Fruit fly (Drosophila melanogaster) whole organism, embryonic: ENCODE data around the gene COX7AL2.

Source experiments
- CG12744 ChIP-seq: fragments of 200-800 bp; sonication (Bioruptor generic); optimal IDR thresholded peaks from 2 replicates; lab custom pipeline; 2016; ENCODE audit warnings: missing biosample characterization, missing genetic modification characterization
- CG8924 ChIP-seq: fragments of 200-800 bp; optimal IDR thresholded peaks from 3 replicates; lab custom pipeline; 2019; ENCODE audit warnings: missing biosample characterization, mild to moderate bottlenecking, missing genetic modification characterization, moderate library complexity
- Dll ChIP-seq: fragments of 200-800 bp; sonication (Bioruptor generic); IDR thresholded peaks from 4 replicates; pipeline ENCODE4 v1.3.6; 2022; ENCODE audit warnings: missing biosample characterization, missing genetic modification characterization; ENCODE audit not compliant: partially characterized antibody
- Oaz ChIP-seq: fragments of 200-800 bp; sonication (Bioruptor generic); IDR thresholded peaks from 2 replicates; pipeline ENCODE4 v1.3.6; 2022; ENCODE audit warnings: missing biosample characterization, missing genetic modification characterization
- Sox102F ChIP-seq: fragments of 200-800 bp; sonication (Bioruptor generic); optimal IDR thresholded peaks from 2 replicates; lab custom pipeline; 2018; ENCODE audit warnings: missing biosample characterization, mild to moderate bottlenecking, missing genetic modification characterization, moderate library complexity
- bsh ChIP-seq, 2 experiments: fragments of 200-800 bp; sonication (Bioruptor generic); optimal IDR thresholded peaks; 2 replicates each; lab custom pipeline; 2017 to 2018; ENCODE audit warnings: mild to moderate bottlenecking in 2 of 2, missing biosample characterization in 2 of 2, missing genetic modification characterization in 2 of 2, moderate library complexity in 1 of 2
- org-1 ChIP-seq: fragments of 200-800 bp; sonication (Bioruptor generic); optimal IDR thresholded peaks from 2 replicates; lab custom pipeline; 2017; ENCODE audit warnings: missing biosample characterization, missing genetic modification characterization

DNA sequence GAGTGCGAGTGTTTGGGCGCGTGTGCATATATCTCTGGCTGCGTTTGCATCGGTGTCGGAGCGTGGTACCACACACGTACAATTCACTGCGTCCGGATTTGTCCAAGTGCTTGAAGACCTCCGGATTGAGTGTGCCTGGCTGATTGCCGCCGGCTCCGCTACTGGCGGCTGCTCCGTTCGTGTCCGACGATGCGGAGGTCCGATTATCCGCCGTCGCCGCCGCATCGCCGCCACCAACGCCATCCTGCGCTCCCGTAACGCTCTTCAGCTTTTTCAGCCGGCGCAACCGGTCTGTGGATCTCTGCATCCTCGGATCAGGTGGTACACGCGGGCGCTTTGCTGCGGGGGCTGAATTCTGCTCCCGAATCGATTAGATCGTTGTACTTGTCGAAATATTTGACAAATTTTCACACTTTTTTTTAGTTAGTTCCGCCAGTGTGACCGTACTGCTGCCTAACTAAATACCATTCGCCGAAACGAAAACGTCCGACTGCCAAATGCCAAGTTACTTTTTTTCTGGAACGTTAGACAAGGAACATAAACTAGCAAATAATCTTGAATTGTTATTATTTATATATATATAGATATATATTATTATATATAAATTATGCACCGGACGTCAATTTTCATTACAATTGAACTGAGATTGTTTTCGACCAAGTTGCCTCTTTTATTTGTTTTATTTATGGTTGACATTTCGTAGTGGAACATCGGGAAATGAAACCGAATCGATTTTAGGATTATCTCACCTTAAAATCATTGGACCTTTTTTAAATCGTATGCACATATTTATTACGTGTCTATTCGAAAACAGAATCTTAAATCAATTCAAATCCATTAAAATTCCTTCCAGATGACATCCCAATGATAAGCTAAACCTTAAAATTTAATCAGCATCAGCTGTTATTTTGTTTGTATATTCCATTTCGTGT lies 52.7 kb downstream of the COX7AL2 start, which contains the start of gene tho2:
- no peak for TF ChIP-seq CG8924 (tag; lab: Kevin White, UChicago)
- TF ChIP-seq Dll (GFP tag; lab: Robert Waterston, UW), result 0 out of 4 replicates have a peak, but pooled peaks have one; percentile 40
- TF ChIP-seq CG12744 (GFP tag; lab: Kevin White, UChicago), result no peak
- TF ChIP-seq Oaz (GFP tag; lab: Robert Waterston, UW), result no peak
- no peak for TF ChIP-seq org-1 (GFP tag; lab: Kevin White, UChicago)
- no peak for TF ChIP-seq Sox102F (GFP tag; lab: Kevin White, UChicago)
- no peak for TF ChIP-seq bsh (GFP tag; optimal IDR thresholded peaks at IDR 0.05; lab: Kevin White, UChicago)
